Worm (Caenorhabditis elegans) whole organism, L4 larva: ENCODE results near the gene dct-17.

Experiments
- F44E2.7 ChIP-seq: fragments of 200-800 bp; sonication (Bioruptor generic); IDR thresholded peaks from 2 replicates; pipeline ENCODE4 v2.1.2; 2022; ENCODE audit warnings: missing genetic modification characterization, missing compliant biosample characterization
- F49E8.2 ChIP-seq: sonication (generic microtip); optimal IDR thresholded peaks from 2 replicates; lab custom pipeline; 2016; ENCODE audit warnings: missing compliant biosample characterization, mild to moderate bottlenecking, missing genetic modification characterization, borderline replicate concordance
- R02D3.7 ChIP-seq: fragments of 150-350 bp; sonication (generic microtip); optimal IDR thresholded peaks from 3 replicates; lab custom pipeline; 2014; ENCODE audit warnings: missing biosample characterization, missing genetic modification characterization
- Y48G9A.11 ChIP-seq: fragments of 200-800 bp; sonication (Bioruptor generic); IDR thresholded peaks from 2 replicates; pipeline ENCODE4 v1.3.6; 2022; ENCODE audit warnings: missing genetic modification reagents, missing genetic modification characterization, missing compliant biosample characterization
- ZK546.5 ChIP-seq, 2 experiments: sonication (generic microtip); optimal IDR thresholded peaks; 2 replicates each; lab custom pipeline; 2017; ENCODE audit warnings: missing biosample characterization in 2 of 2, missing genetic modification characterization in 2 of 2
- ama-1 ChIP-seq: fragments of 150-350 bp; optimal IDR thresholded peaks from 2 replicates; lab custom pipeline; 2014; ENCODE audit warnings: inconsistent platforms, mixed read lengths
- attf-4 ChIP-seq: sonication (generic microtip); optimal IDR thresholded peaks from 3 replicates; lab custom pipeline; 2017; ENCODE audit warnings: missing biosample characterization, missing genetic modification characterization
- ceh-20 ChIP-seq: fragments of 200-800 bp; sonication (Bioruptor generic); IDR thresholded peaks from 2 replicates; pipeline ENCODE4 v1.3.6; 2022; ENCODE audit warnings: missing genetic modification reagents, missing genetic modification characterization, missing compliant biosample characterization
- ceh-28 ChIP-seq: fragments of 150-350 bp; optimal IDR thresholded peaks from 2 replicates; lab custom pipeline; 2014; ENCODE audit warnings: missing biosample characterization, missing genetic modification reagents, missing genetic modification characterization
- ceh-32 ChIP-seq: sonication (generic microtip); optimal IDR thresholded peaks from 2 replicates; lab custom pipeline; 2016; ENCODE audit warnings: mild to moderate bottlenecking, missing genetic modification characterization, missing compliant biosample characterization; ENCODE audit not compliant: poor library complexity
- ceh-44 ChIP-seq: fragments of 200-800 bp; sonication (Bioruptor generic); IDR thresholded peaks from 2 replicates; pipeline ENCODE4 v1.3.6; 2022; ENCODE audit warnings: missing genetic modification reagents, missing genetic modification characterization, missing compliant biosample characterization
- ceh-62 ChIP-seq: sonication (generic microtip); optimal IDR thresholded peaks from 2 replicates; lab custom pipeline; 2017; ENCODE audit warnings: missing biosample characterization, missing genetic modification characterization
- ceh-82 ChIP-seq: sonication (generic microtip); optimal IDR thresholded peaks from 2 replicates; lab custom pipeline; 2017; ENCODE audit warnings: missing biosample characterization, missing genetic modification characterization
- ces-1 ChIP-seq: fragments of 150-350 bp; sonication (generic microtip); optimal IDR thresholded peaks from 4 replicates; lab custom pipeline; 2014; ENCODE audit warnings: missing biosample characterization, missing genetic modification reagents, missing genetic modification characterization
- cey-2 ChIP-seq: sonication (generic microtip); optimal IDR thresholded peaks from 3 replicates; lab custom pipeline; 2017; ENCODE audit warnings: missing genetic modification characterization, mild to moderate bottlenecking, missing compliant biosample characterization, antibody characterized with exemption, borderline replicate concordance; ENCODE audit not compliant: insufficient read depth
- ctbp-1 ChIP-seq: fragments of 200-800 bp; sonication (Bioruptor generic); IDR thresholded peaks from 2 replicates; pipeline ENCODE4 v1.3.6; 2022; ENCODE audit warnings: missing genetic modification reagents, missing genetic modification characterization, missing compliant biosample characterization
- daf-16 ChIP-seq, 3 experiments: sonication (generic microtip); optimal IDR thresholded peaks; 2 replicates each; lab custom pipeline; 2016 to 2017; ENCODE audit warnings: missing genetic modification characterization in 3 of 3, missing genetic modification reagents in 3 of 3, mild to moderate bottlenecking in 2 of 3, missing compliant biosample characterization in 2 of 3, missing biosample characterization in 1 of 3, moderate library complexity in 1 of 3
- daf-19 ChIP-seq: fragments of 200-800 bp; sonication (Bioruptor generic); conservative IDR thresholded peaks from 2 replicates; pipeline ENCODE4 v1.3.6; 2022; ENCODE audit warnings: missing genetic modification characterization, missing compliant biosample characterization
- daf-8 ChIP-seq: fragments of 200-800 bp; sonication (Bioruptor generic); IDR thresholded peaks from 2 replicates; pipeline ENCODE4 v1.3.6; 2022; ENCODE audit warnings: missing genetic modification characterization, missing compliant biosample characterization
- dmd-6 ChIP-seq: fragments of 200-800 bp; sonication (Bioruptor generic); IDR thresholded peaks from 2 replicates; pipeline ENCODE4 v1.3.6; 2022; ENCODE audit warnings: missing genetic modification reagents, missing genetic modification characterization, missing compliant biosample characterization
- dmd-8 ChIP-seq: fragments of 200-800 bp; sonication (Bioruptor generic); IDR thresholded peaks from 2 replicates; pipeline ENCODE4 v1.3.6; 2022; ENCODE audit warnings: missing genetic modification characterization, missing compliant biosample characterization
- duxl-1 ChIP-seq: sonication (generic microtip); optimal IDR thresholded peaks from 2 replicates; lab custom pipeline; 2016; ENCODE audit warnings: mild to moderate bottlenecking, missing genetic modification characterization, moderate library complexity, missing compliant biosample characterization; ENCODE audit not compliant: poor library complexity
- dve-1 ChIP-seq: sonication (generic microtip); optimal IDR thresholded peaks from 2 replicates; lab custom pipeline; 2017; ENCODE audit warnings: antibody characterized with exemption, mild to moderate bottlenecking, missing genetic modification characterization, missing compliant biosample characterization; ENCODE audit not compliant: insufficient read depth
- egl-43 ChIP-seq: fragments of 200-800 bp; sonication (Bioruptor generic); IDR thresholded peaks from 2 replicates; pipeline ENCODE4 v1.3.6; 2022; ENCODE audit warnings: missing genetic modification reagents, missing genetic modification characterization, missing compliant biosample characterization
- gei-8 ChIP-seq: fragments of 200-800 bp; sonication (Bioruptor generic); optimal IDR thresholded peaks from 2 replicates; lab custom pipeline; 2018; ENCODE audit warnings: mild to moderate bottlenecking, missing genetic modification characterization, missing compliant biosample characterization
- hlh-30 ChIP-seq: sonication (generic microtip); optimal IDR thresholded peaks from 2 replicates; lab custom pipeline; 2017; ENCODE audit warnings: antibody characterized with exemption, mild to moderate bottlenecking, missing genetic modification characterization, missing compliant biosample characterization; ENCODE audit not compliant: insufficient read depth
- lin-1 ChIP-seq: fragments of 200-800 bp; sonication (Bioruptor generic); IDR thresholded peaks from 2 replicates; pipeline ENCODE4 v1.3.6; 2022; ENCODE audit warnings: missing genetic modification reagents, missing genetic modification characterization, missing compliant biosample characterization
- lin-13 ChIP-seq: fragments of 150-350 bp; optimal IDR thresholded peaks from 2 replicates; lab custom pipeline; 2014; ENCODE audit warnings: missing biosample characterization, missing genetic modification reagents, missing genetic modification characterization
- lin-15B ChIP-seq: fragments of 150-350 bp; sonication (generic microtip); optimal IDR thresholded peaks from 3 replicates; lab custom pipeline; 2014; ENCODE audit warnings: missing biosample characterization, missing genetic modification characterization
- lin-38 ChIP-seq: fragments of 200-800 bp; sonication (Bioruptor generic); IDR thresholded peaks from 2 replicates; pipeline ENCODE4 v1.3.6; 2022; ENCODE audit warnings: missing genetic modification reagents, missing genetic modification characterization, missing compliant biosample characterization
- lir-3 ChIP-seq: sonication (generic microtip); optimal IDR thresholded peaks from 2 replicates; lab custom pipeline; 2016; ENCODE audit warnings: mild to moderate bottlenecking, missing genetic modification characterization, missing compliant biosample characterization
- lsy-2 ChIP-seq, 2 experiments: fragments of 150-350 bp in 1 of 2; sonication (generic microtip) in 1 of 2; optimal IDR thresholded peaks; 2 replicates each; lab custom pipeline; 2014 to 2017; ENCODE audit warnings: missing biosample characterization in 2 of 2, missing genetic modification characterization in 2 of 2
- madf-5 ChIP-seq, 2 experiments: fragments of 200-800 bp; sonication (Bioruptor generic); IDR thresholded peaks; 2 replicates each; pipeline ENCODE4 v1.3.6; 2022; ENCODE audit warnings: missing compliant biosample characterization in 2 of 2, missing genetic modification characterization in 2 of 2
- mdl-1 ChIP-seq, 2 experiments: fragments of 150-350 bp in 1 of 2; sonication (generic microtip) in 1 of 2; optimal IDR thresholded peaks; 2 replicates each; lab custom pipeline; 2014 to 2017; ENCODE audit warnings: missing biosample characterization in 2 of 2, missing genetic modification characterization in 2 of 2
- mep-1 ChIP-seq: fragments of 150-350 bp; sonication (generic microtip); optimal IDR thresholded peaks from 3 replicates; lab custom pipeline; 2014; ENCODE audit warnings: missing biosample characterization, missing genetic modification characterization
- mxl-3 ChIP-seq: fragments of 200-800 bp; sonication (Bioruptor generic); optimal IDR thresholded peaks from 2 replicates; lab custom pipeline; 2018; ENCODE audit warnings: mild to moderate bottlenecking, missing genetic modification characterization, missing compliant biosample characterization
- nhr-102 ChIP-seq: sonication (generic microtip); optimal IDR thresholded peaks from 2 replicates; lab custom pipeline; 2016; ENCODE audit warnings: mild to moderate bottlenecking, missing genetic modification characterization, moderate library complexity, missing compliant biosample characterization
- nhr-11 ChIP-seq: fragments of 150-350 bp; optimal IDR thresholded peaks from 2 replicates; lab custom pipeline; 2014; ENCODE audit warnings: missing biosample characterization, missing genetic modification characterization
- nhr-111 ChIP-seq: fragments of 200-800 bp; sonication (Bioruptor generic); optimal IDR thresholded peaks from 2 replicates; lab custom pipeline; 2018; ENCODE audit warnings: mild to moderate bottlenecking, missing genetic modification characterization, missing compliant biosample characterization
- nhr-28 ChIP-seq: fragments of 150-350 bp; optimal IDR thresholded peaks from 2 replicates; lab custom pipeline; 2014; ENCODE audit warnings: missing biosample characterization, missing genetic modification characterization
- nhr-42 ChIP-seq: fragments of 200-800 bp; sonication (Bioruptor generic); IDR thresholded peaks from 2 replicates; pipeline ENCODE4 v1.3.6; 2022; ENCODE audit warnings: missing genetic modification characterization, missing compliant biosample characterization
- nhr-6 ChIP-seq: fragments of 150-350 bp; optimal IDR thresholded peaks from 2 replicates; lab custom pipeline; 2014; ENCODE audit warnings: missing biosample characterization, missing genetic modification characterization
- nhr-77 ChIP-seq: fragments of 150-350 bp; optimal IDR thresholded peaks from 2 replicates; lab custom pipeline; 2014; ENCODE audit warnings: missing biosample characterization, missing genetic modification characterization
- pqm-1 ChIP-seq: sonication (generic microtip); optimal IDR thresholded peaks from 2 replicates; lab custom pipeline; 2017; ENCODE audit warnings: missing biosample characterization, missing genetic modification characterization
- sdz-12 ChIP-seq: fragments of 200-800 bp; sonication (Bioruptor generic); optimal IDR thresholded peaks from 2 replicates; lab custom pipeline; 2018; ENCODE audit warnings: mild to moderate bottlenecking, missing genetic modification characterization, missing compliant biosample characterization
- snpc-1.2 ChIP-seq: fragments of 200-800 bp; sonication (Bioruptor generic); IDR thresholded peaks from 2 replicates; pipeline ENCODE4 v1.3.6; 2022; ENCODE audit warnings: missing genetic modification reagents, missing genetic modification characterization, missing compliant biosample characterization
- unc-130 ChIP-seq: sonication (generic microtip); optimal IDR thresholded peaks from 2 replicates; lab custom pipeline; 2016; ENCODE audit warnings: missing genetic modification reagents, missing genetic modification characterization, missing compliant biosample characterization
- unc-62 ChIP-seq, 3 experiments: fragments of 150-350 bp in 1 of 3; sonication (generic microtip); optimal IDR thresholded peaks in 2 of 3; peaks in 1 of 3; 1 replicate in 1 of 3; 2 replicates in 2 of 3; lab custom pipeline; 2014 to 2017; ENCODE audit warnings: missing biosample characterization in 3 of 3, missing genetic modification characterization in 3 of 3, missing genetic modification reagents in 3 of 3, missing genotype in 1 of 3
- zag-1 ChIP-seq: fragments of 150-350 bp; optimal IDR thresholded peaks from 2 replicates; lab custom pipeline; 2014; ENCODE audit warnings: missing biosample characterization, missing genetic modification characterization
- ztf-11 ChIP-seq: fragments of 150-350 bp; optimal IDR thresholded peaks from 2 replicates; lab custom pipeline; 2014; ENCODE audit warnings: missing biosample characterization, missing genetic modification characterization

dct-17 gene

ce11 chrV:13678542-13678941 lies 52.0 kb downstream of the dct-17 start, which contains the start of the genes tag-65 and ccz-1 (continued):
- no peak for TF ChIP-seq daf-8 (GFP tag; lab: Robert Waterston, UW)
- TF ChIP-seq ceh-28: no peak
- TF ChIP-seq zag-1 (tag; lab: Kevin White, UChicago): no peak
- peak; percentile 62 for TF ChIP-seq unc-130 (GFP tag; lab: Kevin White, UChicago)
- peak in 1 of 2 experiments; percentile 27 for TF ChIP-seq mdl-1 (tag; optimal IDR thresholded peaks at IDR 0.05; lab: Kevin White, UChicago)
- no peak for TF ChIP-seq dmd-8 (GFP tag; lab: Robert Waterston, UW)
- TF ChIP-seq egl-43: no peak
- no peak for TF ChIP-seq attf-4
- TF ChIP-seq dve-1 (tag; lab: Kevin White, UChicago): peak; percentile 92
- TF ChIP-seq hlh-30 (tag; lab: Kevin White, UChicago): no peak
- no peak for TF ChIP-seq nhr-111 (GFP tag; lab: Kevin White, UChicago)
- no peak for TF ChIP-seq mxl-3 (GFP tag; lab: Kevin White, UChicago)
- TF ChIP-seq ceh-20 (GFP tag; lab: Robert Waterston, UW): peak; percentile 70; the same call in 1 of the 2 replicates
- TF ChIP-seq lir-3 (tag; lab: Kevin White, UChicago): no peak
- no peak for TF ChIP-seq lin-15B
- TF ChIP-seq ceh-82 (tag; lab: Kevin White, UChicago): no peak
- peak; percentile 22 to 69 for TF ChIP-seq daf-16 (GFP tag; optimal IDR thresholded peaks at IDR 0.05; lab: Kevin White, UChicago)
- TF ChIP-seq daf-16 (tag; optimal IDR thresholded peaks at IDR 0.05; lab: Kevin White, UChicago): no peak
- TF ChIP-seq ztf-11 (tag; lab: Kevin White, UChicago): no peak
- no peak for TF ChIP-seq unc-62 (GFP tag; optimal IDR thresholded peaks at IDR 0.05 in 1 of 2; lab: Kevin White, UChicago)
- no peak for TF ChIP-seq unc-62 (tag; optimal IDR thresholded peaks at IDR 0.05; lab: Kevin White, UChicago)
- peak; percentile 85 for TF ChIP-seq nhr-102
- no peak for TF ChIP-seq ces-1
- TF ChIP-seq nhr-42 (GFP tag; lab: Robert Waterston, UW): no peak
- no peak for TF ChIP-seq R02D3.7 (tag; lab: Kevin White, UChicago)
- TF ChIP-seq lsy-2 (tag; optimal IDR thresholded peaks at IDR 0.05; lab: Kevin White, UChicago): peak in 1 of 2 experiments; percentile 95
- no peak for TF ChIP-seq nhr-77 (tag; lab: Kevin White, UChicago)
- TF ChIP-seq ceh-44: no peak
- TF ChIP-seq snpc-1.2: peak; percentile 54; the same call in 1 of the 2 replicates
- 0 out of 2 replicates have a peak, but pooled peaks have one; percentile 49 for TF ChIP-seq Y48G9A.11 (GFP tag; lab: Robert Waterston, UW)
- no peak for TF ChIP-seq madf-5 (GFP tag; IDR thresholded peaks at IDR 0.05; lab: Robert Waterston, UW)
- TF ChIP-seq ZK546.5 (tag; optimal IDR thresholded peaks at IDR 0.05; lab: Kevin White, UChicago): no peak
- TF ChIP-seq ctbp-1 (GFP tag; lab: Robert Waterston, UW): peak; percentile 73; the same call in 1 of the 2 replicates
- TF ChIP-seq lin-1 (GFP tag; lab: Robert Waterston, UW): peak; percentile 15; the same call in 1 of the 2 replicates
- peak; percentile 72 for TF ChIP-seq F49E8.2 (tag; lab: Kevin White, UChicago)
- peak; percentile 40 for TF ChIP-seq lin-13 (GFP tag; lab: Kevin White, UChicago)
- TF ChIP-seq dmd-6 (GFP tag; lab: Robert Waterston, UW): peak; percentile 81
- peak; percentile 90 for TF ChIP-seq lin-38 (GFP tag; lab: Robert Waterston, UW)
- TF ChIP-seq ama-1: no peak
- TF ChIP-seq nhr-11 (tag; lab: Kevin White, UChicago): peak; percentile 38
- peak; percentile 49 for TF ChIP-seq nhr-28 (tag; lab: Kevin White, UChicago)
- no peak for TF ChIP-seq cey-2 (tag; lab: Kevin White, UChicago)
- TF ChIP-seq daf-19 (GFP tag; lab: Robert Waterston, UW): no peak
- no peak for TF ChIP-seq ceh-62 (tag; lab: Kevin White, UChicago)
- peak; percentile 75 for TF ChIP-seq duxl-1 (tag; lab: Kevin White, UChicago)
- peak; percentile 94 for TF ChIP-seq nhr-6
- no peak for TF ChIP-seq ceh-32 (tag; lab: Kevin White, UChicago)
- no peak for TF ChIP-seq F44E2.7 (GFP tag; lab: Robert Waterston, UW)
- TF ChIP-seq gei-8 (GFP tag; lab: Kevin White, UChicago): no peak
- TF ChIP-seq sdz-12 (GFP tag; lab: Kevin White, UChicago): no peak
- TF ChIP-seq mep-1 (tag; lab: Kevin White, UChicago): peak; percentile 91
- TF ChIP-seq pqm-1 (tag; lab: Kevin White, UChicago): no peak
